Fruit fly (Drosophila melanogaster) whole organism, prepupa: ENCODE data around the gene Hakai.

Experiments
- CG16779 ChIP-seq: fragments of 200-800 bp; sonication (Bioruptor generic); optimal IDR thresholded peaks from 3 replicates; lab custom pipeline; 2017; ENCODE audit warnings: missing biosample characterization, mild to moderate bottlenecking, missing genetic modification characterization
- CG3032 ChIP-seq: fragments of 200-800 bp; optimal IDR thresholded peaks from 2 replicates; lab custom pipeline; 2019; ENCODE audit warnings: missing biosample characterization, mild to moderate bottlenecking, missing genetic modification characterization, moderate library complexity
- CG3919 ChIP-seq: fragments of 200-800 bp; sonication (Bioruptor generic); optimal IDR thresholded peaks from 3 replicates; lab custom pipeline; 2016; ENCODE audit warnings: missing biosample characterization, missing genetic modification characterization
- CG7368 ChIP-seq: fragments of 200-800 bp; sonication (Bioruptor generic); optimal IDR thresholded peaks from 3 replicates; lab custom pipeline; 2016; ENCODE audit warnings: missing biosample characterization, missing genetic modification characterization
- CG8119 ChIP-seq: fragments of 200-800 bp; sonication (Bioruptor generic); IDR thresholded peaks from 3 replicates; pipeline ENCODE4 v1.3.6; 2022; ENCODE audit warnings: missing biosample characterization, missing genetic modification characterization
- Eip93F ChIP-seq: fragments of 200-800 bp; sonication (Bioruptor generic); optimal IDR thresholded peaks from 2 replicates; lab custom pipeline; 2016; ENCODE audit warnings: missing biosample characterization, mild to moderate bottlenecking, missing genetic modification characterization
- Hr38 ChIP-seq: sonication (Bioruptor generic); optimal IDR thresholded peaks from 2 replicates; lab custom pipeline; 2016; ENCODE audit warnings: missing biosample characterization, missing genetic modification characterization
- Met ChIP-seq: fragments of 200-800 bp; sonication (Bioruptor generic); optimal IDR thresholded peaks from 3 replicates; lab custom pipeline; 2016; ENCODE audit warnings: missing biosample characterization, missing genetic modification characterization
- OdsH ChIP-seq: fragments of 200-800 bp; sonication (Bioruptor generic); optimal IDR thresholded peaks from 3 replicates; lab custom pipeline; 2016; ENCODE audit warnings: missing biosample characterization, missing genetic modification characterization
- Sox102F ChIP-seq: fragments of 200-800 bp; sonication (Bioruptor generic); optimal IDR thresholded peaks from 2 replicates; lab custom pipeline; 2016; ENCODE audit warnings: missing biosample characterization, mild to moderate bottlenecking, missing genetic modification characterization
- fd59A ChIP-seq: fragments of 200-800 bp; sonication (Bioruptor generic); optimal IDR thresholded peaks from 2 replicates; lab custom pipeline; 2017; ENCODE audit warnings: missing biosample characterization, mild to moderate bottlenecking, missing genetic modification characterization, missing genetic modification reagents
- fkh ChIP-seq: fragments of 200-800 bp; sonication (Bioruptor generic); optimal IDR thresholded peaks from 3 replicates; lab custom pipeline; 2017; ENCODE audit warnings: missing biosample characterization, mild to moderate bottlenecking, missing genetic modification characterization, moderate library complexity
- net ChIP-seq: fragments of 200-800 bp; sonication (Bioruptor generic); optimal IDR thresholded peaks from 3 replicates; lab custom pipeline; 2016; ENCODE audit warnings: missing biosample characterization, missing genetic modification characterization
- vri ChIP-seq: fragments of 200-800 bp; sonication (Bioruptor generic); optimal IDR thresholded peaks from 3 replicates; lab custom pipeline; 2016; ENCODE audit warnings: missing biosample characterization, mild to moderate bottlenecking, missing genetic modification characterization

DNA sequence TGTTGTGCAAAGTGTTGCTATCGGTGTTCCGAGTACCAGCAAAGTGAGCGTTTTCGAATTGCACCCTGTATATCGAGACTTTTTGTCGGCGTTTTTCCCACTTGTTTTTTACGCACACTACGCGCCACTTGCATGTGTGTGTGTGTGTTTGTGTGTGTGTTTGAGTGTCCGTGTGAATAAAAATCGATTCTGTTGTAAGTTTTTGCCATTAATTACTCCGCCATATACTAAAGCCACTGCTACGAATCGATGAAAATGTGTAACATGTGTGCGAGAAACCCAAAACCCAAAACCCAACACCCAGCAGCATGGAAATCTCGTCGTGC, 5.0 kb upstream of the Hakai start:
- no peak for TF ChIP-seq Hr38
- TF ChIP-seq net (GFP tag; lab: Kevin White, UChicago) = no peak
- TF ChIP-seq fd59A (GFP tag; lab: Kevin White, UChicago) = no peak
- no peak for TF ChIP-seq CG7368 (GFP tag; lab: Kevin White, UChicago)
- no peak for TF ChIP-seq Sox102F (GFP tag; lab: Kevin White, UChicago)
- no peak for TF ChIP-seq CG8119 (GFP tag; lab: Robert Waterston, UW)
- no peak for TF ChIP-seq fkh (GFP tag; lab: Kevin White, UChicago)
- TF ChIP-seq OdsH (GFP tag; lab: Kevin White, UChicago) = no peak
- no peak for TF ChIP-seq vri
- TF ChIP-seq Met (GFP tag; lab: Kevin White, UChicago) = no peak
- no peak for TF ChIP-seq CG3032 (tag; lab: Kevin White, UChicago)
- TF ChIP-seq CG16779 (tag; lab: Kevin White, UChicago) = no peak
- no peak for TF ChIP-seq CG3919 (GFP tag; lab: Kevin White, UChicago)
- TF ChIP-seq Eip93F (GFP tag; lab: Kevin White, UChicago) = no peak
